Worm (Caenorhabditis elegans) whole organism, L4 larva: ENCODE measurements around the gene C46F9.6.
A peak's percentile ranks its signal among the peaks of the same experiment; 100 is the strongest.

ENCODE experiments used
- F26F4.8 ChIP-seq: fragments of 200-800 bp; sonication (Bioruptor generic); conservative IDR thresholded peaks from 2 replicates; pipeline ENCODE4 v1.3.6; 2022; ENCODE audit warnings: missing genetic modification characterization, missing compliant biosample characterization
- F37D6.2 ChIP-seq: sonication (generic microtip); optimal IDR thresholded peaks from 2 replicates; lab custom pipeline; 2016; ENCODE audit warnings: mild to moderate bottlenecking, missing genetic modification characterization, missing compliant biosample characterization
- F44E2.7 ChIP-seq: fragments of 200-800 bp; sonication (Bioruptor generic); IDR thresholded peaks from 2 replicates; pipeline ENCODE4 v2.1.2; 2022; ENCODE audit warnings: missing genetic modification characterization, missing compliant biosample characterization
- T26A8.4 ChIP-seq: fragments of 200-800 bp; sonication (Bioruptor generic); IDR thresholded peaks from 2 replicates; pipeline ENCODE4 v1.3.6; 2022; ENCODE audit warnings: missing genetic modification characterization, missing compliant biosample characterization
- Y105C5A.15 ChIP-seq: fragments of 200-800 bp; sonication (Bioruptor generic); IDR thresholded peaks from 2 replicates; pipeline ENCODE4 v1.3.6; 2022; ENCODE audit warnings: missing genetic modification characterization, missing compliant biosample characterization
- Y48G9A.11 ChIP-seq: fragments of 200-800 bp; sonication (Bioruptor generic); IDR thresholded peaks from 2 replicates; pipeline ENCODE4 v1.3.6; 2022; ENCODE audit warnings: missing genetic modification reagents, missing genetic modification characterization, missing compliant biosample characterization
- ces-1 ChIP-seq: fragments of 150-350 bp; sonication (generic microtip); optimal IDR thresholded peaks from 4 replicates; lab custom pipeline; 2014; ENCODE audit warnings: missing biosample characterization, missing genetic modification reagents, missing genetic modification characterization
- cey-2 ChIP-seq: sonication (generic microtip); optimal IDR thresholded peaks from 3 replicates; lab custom pipeline; 2017; ENCODE audit warnings: missing genetic modification characterization, mild to moderate bottlenecking, missing compliant biosample characterization, antibody characterized with exemption, borderline replicate concordance; ENCODE audit not compliant: insufficient read depth
- daf-19 ChIP-seq: fragments of 200-800 bp; sonication (Bioruptor generic); conservative IDR thresholded peaks from 2 replicates; pipeline ENCODE4 v1.3.6; 2022; ENCODE audit warnings: missing genetic modification characterization, missing compliant biosample characterization
- dmd-9 ChIP-seq: fragments of 200-800 bp; sonication (Bioruptor generic); IDR thresholded peaks from 2 replicates; pipeline ENCODE4 v1.3.6; 2022; ENCODE audit warnings: missing genetic modification reagents, missing genetic modification characterization, missing compliant biosample characterization
- gei-8 ChIP-seq: fragments of 200-800 bp; sonication (Bioruptor generic); optimal IDR thresholded peaks from 2 replicates; lab custom pipeline; 2018; ENCODE audit warnings: mild to moderate bottlenecking, missing genetic modification characterization, missing compliant biosample characterization
- hif-1 ChIP-seq, 2 experiments: sonication (generic microtip); optimal IDR thresholded peaks; 2 replicates each; lab custom pipeline; 2016 to 2017; ENCODE audit warnings: missing compliant biosample characterization in 2 of 2, missing genetic modification characterization in 2 of 2, missing genetic modification reagents in 2 of 2, missing genotype in 2 of 2, mild to moderate bottlenecking in 1 of 2
- lim-7 ChIP-seq: fragments of 200-800 bp; sonication (Bioruptor generic); IDR thresholded peaks from 2 replicates; pipeline ENCODE4 v1.3.6; 2022; ENCODE audit warnings: missing genetic modification characterization, missing compliant biosample characterization
- lin-1 ChIP-seq: fragments of 200-800 bp; sonication (Bioruptor generic); IDR thresholded peaks from 2 replicates; pipeline ENCODE4 v1.3.6; 2022; ENCODE audit warnings: missing genetic modification reagents, missing genetic modification characterization, missing compliant biosample characterization
- lin-13 ChIP-seq: fragments of 150-350 bp; optimal IDR thresholded peaks from 2 replicates; lab custom pipeline; 2014; ENCODE audit warnings: missing biosample characterization, missing genetic modification reagents, missing genetic modification characterization
- lin-15B ChIP-seq: fragments of 150-350 bp; sonication (generic microtip); optimal IDR thresholded peaks from 3 replicates; lab custom pipeline; 2014; ENCODE audit warnings: missing biosample characterization, missing genetic modification characterization
- lin-29 ChIP-seq: fragments of 200-800 bp; sonication (Bioruptor generic); IDR thresholded peaks from 2 replicates; pipeline ENCODE4 v1.3.6; 2022; ENCODE audit warnings: missing genetic modification reagents, missing genetic modification characterization, missing compliant biosample characterization
- lsy-2 ChIP-seq, 2 experiments: fragments of 150-350 bp in 1 of 2; sonication (generic microtip) in 1 of 2; optimal IDR thresholded peaks; 2 replicates each; lab custom pipeline; 2014 to 2017; ENCODE audit warnings: missing biosample characterization in 2 of 2, missing genetic modification characterization in 2 of 2
- mdl-1 ChIP-seq, 2 experiments: fragments of 150-350 bp in 1 of 2; sonication (generic microtip) in 1 of 2; optimal IDR thresholded peaks; 2 replicates each; lab custom pipeline; 2014 to 2017; ENCODE audit warnings: missing biosample characterization in 2 of 2, missing genetic modification characterization in 2 of 2
- mdt-29 ChIP-seq: fragments of 200-800 bp; sonication (Bioruptor generic); IDR thresholded peaks from 2 replicates; pipeline ENCODE4 v1.3.6; 2022; ENCODE audit warnings: missing genetic modification reagents, missing genetic modification characterization, missing compliant biosample characterization
- nhr-102 ChIP-seq: sonication (generic microtip); optimal IDR thresholded peaks from 2 replicates; lab custom pipeline; 2016; ENCODE audit warnings: mild to moderate bottlenecking, missing genetic modification characterization, moderate library complexity, missing compliant biosample characterization
- nhr-11 ChIP-seq: fragments of 150-350 bp; optimal IDR thresholded peaks from 2 replicates; lab custom pipeline; 2014; ENCODE audit warnings: missing biosample characterization, missing genetic modification characterization
- nhr-25 ChIP-seq: sonication (generic microtip); optimal IDR thresholded peaks from 2 replicates; lab custom pipeline; 2017; ENCODE audit warnings: missing genetic modification characterization, mild to moderate bottlenecking, missing compliant biosample characterization, antibody characterized with exemption, moderate library complexity, borderline replicate concordance; ENCODE audit not compliant: insufficient read depth
- nhr-28 ChIP-seq: fragments of 150-350 bp; optimal IDR thresholded peaks from 2 replicates; lab custom pipeline; 2014; ENCODE audit warnings: missing biosample characterization, missing genetic modification characterization
- nhr-41 ChIP-seq: fragments of 200-800 bp; sonication (Bioruptor generic); IDR thresholded peaks from 2 replicates; pipeline ENCODE4 v1.3.6; 2022; ENCODE audit warnings: missing genetic modification reagents, missing genetic modification characterization, missing compliant biosample characterization
- nhr-77 ChIP-seq: fragments of 150-350 bp; optimal IDR thresholded peaks from 2 replicates; lab custom pipeline; 2014; ENCODE audit warnings: missing biosample characterization, missing genetic modification characterization
- pqm-1 ChIP-seq: sonication (generic microtip); optimal IDR thresholded peaks from 2 replicates; lab custom pipeline; 2017; ENCODE audit warnings: missing biosample characterization, missing genetic modification characterization
- rbr-2 ChIP-seq: sonication (generic microtip); optimal IDR thresholded peaks from 2 replicates; lab custom pipeline; 2016; ENCODE audit warnings: missing genotype, missing genetic modification characterization, missing compliant biosample characterization
- snpc-4 ChIP-seq: fragments of 150-350 bp; optimal IDR thresholded peaks from 2 replicates; lab custom pipeline; 2014; ENCODE audit warnings: missing biosample characterization, missing genetic modification characterization
- spr-1 ChIP-seq: sonication (generic microtip); optimal IDR thresholded peaks from 2 replicates; lab custom pipeline; 2016; ENCODE audit warnings: mild to moderate bottlenecking, missing genetic modification characterization, missing compliant biosample characterization
- unc-62 ChIP-seq, 3 experiments: fragments of 150-350 bp in 1 of 3; sonication (generic microtip); optimal IDR thresholded peaks in 2 of 3; peaks in 1 of 3; 1 replicate in 1 of 3; 2 replicates in 2 of 3; lab custom pipeline; 2014 to 2017; ENCODE audit warnings: missing biosample characterization in 3 of 3, missing genetic modification characterization in 3 of 3, missing genetic modification reagents in 3 of 3, missing genotype in 1 of 3
- zip-2 ChIP-seq: fragments of 150-350 bp; optimal IDR thresholded peaks from 2 replicates; lab custom pipeline; 2014; ENCODE audit warnings: missing biosample characterization, missing genetic modification characterization
- ztf-11 ChIP-seq: fragments of 150-350 bp; optimal IDR thresholded peaks from 2 replicates; lab custom pipeline; 2014; ENCODE audit warnings: missing biosample characterization, missing genetic modification characterization

Gene C46F9.6

DNA sequence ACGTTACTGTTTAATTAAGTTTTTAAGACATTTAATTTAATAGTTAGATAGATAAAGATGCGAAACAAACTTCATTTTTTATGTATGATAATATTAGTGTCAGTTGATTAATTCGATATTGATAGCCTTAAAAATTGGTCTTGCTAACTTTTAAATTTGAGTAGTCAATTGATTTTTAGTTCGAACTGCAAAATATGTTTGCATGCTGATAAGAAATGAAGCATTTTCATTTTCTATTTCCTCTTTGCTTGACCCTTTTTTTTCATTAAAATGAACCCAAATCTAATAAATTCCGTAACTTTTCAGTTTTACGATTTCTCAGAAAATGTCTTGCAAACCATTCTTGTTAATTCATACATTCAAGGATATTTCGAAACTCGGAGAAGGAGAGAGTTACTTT is 7.1 kb downstream of the C46F9.6 start, which contains the start of gene math-22:
Gene math-22, plus strand, starts transcription at position 301 of the 400 bp plus-strand sequence.
- TF ChIP-seq T26A8.4 (GFP tag; lab: Robert Waterston, UW) = no peak
- TF ChIP-seq zip-2 (tag; lab: Kevin White, UChicago) = no peak
- no peak for TF ChIP-seq ztf-11 (tag; lab: Kevin White, UChicago)
- no peak for TF ChIP-seq lin-13 (GFP tag; lab: Kevin White, UChicago)
- no peak for TF ChIP-seq F37D6.2 (tag; lab: Kevin White, UChicago)
- no peak for TF ChIP-seq rbr-2 (tag; lab: Kevin White, UChicago)
- TF ChIP-seq pqm-1 = peak; percentile 19
- TF ChIP-seq mdt-29 = no peak
- TF ChIP-seq nhr-11 (tag; lab: Kevin White, UChicago) = no peak

DNA sequence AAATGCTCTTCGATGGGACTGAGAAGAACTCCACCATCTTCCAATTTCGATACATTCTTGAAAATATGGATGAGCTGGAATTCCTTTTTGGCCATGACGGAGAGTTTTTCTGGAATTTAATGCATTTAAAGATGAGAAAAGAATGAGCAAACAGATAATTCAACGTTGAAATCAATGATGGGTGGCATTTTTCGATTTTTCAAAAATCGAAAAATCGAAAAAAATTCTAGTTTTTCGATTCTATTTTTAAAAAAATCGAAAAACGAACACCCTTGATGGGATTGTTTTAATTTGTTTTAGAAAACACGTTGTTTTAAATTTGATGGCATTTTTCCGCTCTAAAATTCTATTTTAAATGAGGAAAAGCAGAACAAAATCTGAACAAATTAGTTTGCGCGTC is 14.7 kb downstream of the C46F9.6 start, which contains the start of gene math-31:
Gene math-31, minus strand, starts transcription at position 101 of the 400 bp plus-strand sequence.
- TF ChIP-seq unc-62 (GFP tag; optimal IDR thresholded peaks at IDR 0.05 in 1 of 2; lab: Kevin White, UChicago) (no peak), unc-62 (tag; optimal IDR thresholded peaks at IDR 0.05; lab: Kevin White, UChicago) (no peak), lsy-2 (tag; optimal IDR thresholded peaks at IDR 0.05; lab: Kevin White, UChicago) (no peak), nhr-41 (GFP tag; lab: Robert Waterston, UW) (no peak), rbr-2 (tag; lab: Kevin White, UChicago) (no peak), hif-1 (tag; optimal IDR thresholded peaks at IDR 0.05; lab: Kevin White, UChicago) (no peak), lin-15B (no peak), lim-7 (GFP tag; lab: Robert Waterston, UW) (no peak), nhr-102 (tag; lab: Kevin White, UChicago) (no peak), nhr-28 (tag; lab: Kevin White, UChicago) (no peak), F26F4.8 (GFP tag; lab: Robert Waterston, UW) (no peak), nhr-25 (no peak), F44E2.7 (GFP tag; lab: Robert Waterston, UW) (no peak), dmd-9 (GFP tag; lab: Robert Waterston, UW) (no peak), T26A8.4 (GFP tag; lab: Robert Waterston, UW) (no peak), snpc-4 (tag; lab: Kevin White, UChicago) (no peak), gei-8 (GFP tag; lab: Kevin White, UChicago) (no peak)

DNA sequence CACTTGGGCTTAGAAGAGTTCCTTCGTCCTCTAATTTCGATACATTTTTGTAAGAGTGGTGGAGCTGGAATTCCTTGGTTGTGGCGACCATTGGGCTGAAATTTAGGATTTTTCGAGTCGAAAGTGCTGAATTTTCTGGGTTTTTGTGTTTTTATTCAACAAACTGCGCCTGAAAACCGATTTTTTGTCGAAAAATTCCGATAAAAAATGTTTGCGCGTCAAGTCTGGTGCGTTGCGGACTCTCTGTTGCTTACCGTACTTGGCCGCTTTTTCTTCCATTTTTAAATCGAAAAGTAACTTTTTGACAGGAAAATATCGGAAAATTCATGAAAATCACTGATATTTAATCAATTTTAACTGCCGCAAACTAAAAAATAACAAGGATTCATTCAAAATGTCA is 19.8 kb downstream of the C46F9.6 start, which contains the start of gene bath-4:
Gene bath-4, minus strand, starts transcription at position 101 of the 400 bp plus-strand sequence.
- TF ChIP-seq nhr-77 (tag; lab: Kevin White, UChicago) = no peak
- no peak for TF ChIP-seq lin-29
- no peak for TF ChIP-seq ces-1 (GFP tag; lab: Kevin White, UChicago)
- no peak for TF ChIP-seq lin-1 (GFP tag; lab: Robert Waterston, UW)
- no peak for TF ChIP-seq mdl-1 (tag; optimal IDR thresholded peaks at IDR 0.05; lab: Kevin White, UChicago)
- TF ChIP-seq spr-1 (tag; lab: Kevin White, UChicago) = no peak
- TF ChIP-seq Y48G9A.11 (GFP tag; lab: Robert Waterston, UW) = no peak
- TF ChIP-seq nhr-41 (GFP tag; lab: Robert Waterston, UW) = no peak
- TF ChIP-seq lin-15B = no peak
- no peak for TF ChIP-seq Y105C5A.15 (GFP tag; lab: Robert Waterston, UW)
- no peak for TF ChIP-seq F44E2.7 (GFP tag; lab: Robert Waterston, UW)
- no peak for TF ChIP-seq cey-2 (tag; lab: Kevin White, UChicago)

DNA sequence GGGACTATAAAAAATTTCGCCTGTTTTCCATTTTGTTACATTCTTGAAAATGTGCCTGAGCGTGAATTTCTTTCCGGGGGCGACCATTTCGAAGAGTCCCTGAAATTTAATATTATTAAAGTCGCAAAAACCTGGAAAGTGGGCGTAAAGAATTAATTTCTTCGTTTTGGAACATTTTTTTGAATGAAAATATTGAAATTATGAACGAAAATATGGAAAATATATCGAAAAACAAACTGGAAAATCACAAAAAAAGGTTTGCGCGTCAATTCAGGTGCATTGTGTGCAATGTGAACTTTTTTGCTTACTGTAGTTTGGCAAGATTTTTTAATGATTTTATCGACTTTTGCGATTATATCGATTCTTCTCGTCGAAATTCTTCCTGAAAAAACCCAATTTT is 23.0 kb downstream of the C46F9.6 start, which contains the start of gene bath-7:
Gene bath-7, minus strand, starts transcription at position 101 of the 400 bp plus-strand sequence.
- no peak for TF ChIP-seq nhr-11 (tag; lab: Kevin White, UChicago)
- TF ChIP-seq daf-19 = no peak
- TF ChIP-seq mdl-1 (tag; optimal IDR thresholded peaks at IDR 0.05; lab: Kevin White, UChicago) = no peak
